Fruit fly (Drosophila melanogaster): ENCODE data around the gene eff.
A peak's percentile ranks its signal among the peaks of the same experiment; 100 is the strongest.

- no peak for TF ChIP-seq fkh (GFP tag; optimal IDR thresholded peaks at IDR 0.05)
- TF ChIP-seq CG6854 (GFP tag; optimal IDR thresholded peaks at IDR 0.05): no peak
- TF ChIP-seq vri (GFP tag; optimal IDR thresholded peaks at IDR 0.05): no peak
- peak; percentile 18 for TF ChIP-seq OdsH (GFP tag; optimal IDR thresholded peaks at IDR 0.05)
- TF ChIP-seq esn (GFP tag; optimal IDR thresholded peaks at IDR 0.05): no peak
- TF ChIP-seq Hr39 (GFP tag; optimal IDR thresholded peaks at IDR 0.05): no peak
- TF ChIP-seq CG16779 (tag; optimal IDR thresholded peaks at IDR 0.05): no peak
- TF ChIP-seq CG6808 (GFP tag; optimal IDR thresholded peaks at IDR 0.05): peak; percentile 0
- peak; percentile 5 for TF ChIP-seq Met (GFP tag; optimal IDR thresholded peaks at IDR 0.05)
- TF ChIP-seq Sox102F (GFP tag; optimal IDR thresholded peaks at IDR 0.05): no peak
These were observed 6.3 kb downstream of the eff start for dm6 chr3R:14734623-14735392.
